Fruit fly (Drosophila melanogaster): ENCODE results near the gene Tm2.

Gene Tm2

DNA sequence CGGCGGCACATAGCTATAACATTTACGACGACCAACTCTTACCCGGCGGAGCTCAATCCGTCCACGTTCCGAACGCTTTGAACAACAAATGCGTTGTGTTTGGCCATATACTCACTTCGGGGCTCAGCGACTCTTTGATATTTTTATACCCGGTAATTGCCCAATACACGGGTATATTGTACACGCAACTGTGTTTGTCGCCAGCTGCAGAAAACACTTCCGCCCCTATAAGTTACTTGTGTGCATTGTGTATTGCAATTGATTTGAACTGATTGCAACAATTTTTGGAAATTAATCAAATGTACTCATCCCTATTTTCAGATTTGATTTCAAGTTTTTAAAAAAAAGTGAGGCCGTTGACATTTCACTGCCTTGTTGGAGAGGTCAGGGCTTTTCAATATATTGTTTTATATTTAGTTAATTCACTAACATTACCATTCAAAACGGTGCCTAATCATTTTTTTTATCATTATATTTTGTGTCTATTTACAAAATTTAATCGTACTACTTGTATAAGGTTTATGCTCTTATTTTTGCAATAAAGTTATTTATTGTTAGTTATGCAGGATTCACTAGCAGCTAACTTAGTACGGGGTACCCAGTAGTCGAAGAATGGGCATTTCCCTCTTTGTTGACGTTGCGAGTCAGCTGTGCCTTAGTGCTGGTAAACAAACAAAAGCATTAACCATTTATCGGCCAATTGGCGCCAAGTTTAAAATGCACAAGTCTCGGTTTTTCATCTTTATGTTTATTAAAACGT lies 33.1 kb downstream of the Tm2 start, which contains the start of gene Nagk (continued):
- peak; percentile 34; the same call in 2 of the 3 replicates for TF ChIP-seq dysf (GFP tag; IDR thresholded peaks at IDR 0.05)
- TF ChIP-seq ap (GFP tag; IDR thresholded peaks at IDR 0.05), result no peak
- peak; percentile 39 for TF ChIP-seq shn (GFP tag; optimal IDR thresholded peaks at IDR 0.05)
- no peak for TF ChIP-seq vnd (GFP tag; IDR thresholded peaks at IDR 0.05; ENCODE audit: partially characterized antibody)
- peak; percentile 64 for TF ChIP-seq Sox102F (GFP tag; optimal IDR thresholded peaks at IDR 0.05)
- TF ChIP-seq CG6854 (GFP tag; optimal IDR thresholded peaks at IDR 0.05), result peak; percentile 45
- TF ChIP-seq ro (GFP tag; IDR thresholded peaks at IDR 0.05), result no peak
- peak; percentile 66 for TF ChIP-seq Nf-YC (tag; optimal IDR thresholded peaks at IDR 0.05)
- TF ChIP-seq caup (GFP tag; optimal IDR thresholded peaks at IDR 0.05; ENCODE audit: severe bottlenecking), result peak; percentile 34
- TF ChIP-seq CG18011 (GFP tag; optimal IDR thresholded peaks at IDR 0.05), result peak; percentile 36
- TF ChIP-seq disco-r (GFP tag; optimal IDR thresholded peaks at IDR 0.05), result peak; percentile 11
- TF ChIP-seq lab (GFP tag; optimal IDR thresholded peaks at IDR 0.05), result peak; percentile 53
- no peak for TF ChIP-seq fd102C (GFP tag; optimal IDR thresholded peaks at IDR 0.05)
- TF ChIP-seq esg (GFP tag; conservative IDR thresholded peaks at IDR 0.05), result 0 out of 2 replicates have a peak, but pooled peaks have one; percentile 21
- TF ChIP-seq MBD-R2 (GFP tag; IDR thresholded peaks at IDR 0.05), result peak; percentile 44
- peak; percentile 79 for TF ChIP-seq CG10267 (tag; optimal IDR thresholded peaks at IDR 0.05)
- TF ChIP-seq CG17612 (GFP tag; IDR thresholded peaks at IDR 0.05), result no peak
- TF ChIP-seq al (GFP tag; IDR thresholded peaks at IDR 0.05), result 0 out of 2 replicates have a peak, but pooled peaks have one; percentile 9
- peak; percentile 59; the same call in 1 of the 3 replicates for TF ChIP-seq Opbp (GFP tag; IDR thresholded peaks at IDR 0.05; ENCODE audit: partially characterized antibody)
- peak; percentile 27 for TF ChIP-seq CG2875 (GFP tag; optimal IDR thresholded peaks at IDR 0.05)
- no peak for TF ChIP-seq usp (GFP tag; optimal IDR thresholded peaks at IDR 0.05)
- TF ChIP-seq Hsf (GFP tag; optimal IDR thresholded peaks at IDR 0.05), result peak; percentile 67
- TF ChIP-seq sob (GFP tag; IDR thresholded peaks at IDR 0.05), result 0 out of 2 replicates have a peak, but pooled peaks have one; percentile 27
- TF ChIP-seq B-H1 (GFP tag; IDR thresholded peaks at IDR 0.05), result 0 out of 3 replicates have a peak, but pooled peaks have one; percentile 19
- no peak for TF ChIP-seq pnt (GFP tag; optimal IDR thresholded peaks at IDR 0.05)
- no peak; the same call in 2 of the 3 replicates for TF ChIP-seq knrl (GFP tag; IDR thresholded peaks at IDR 0.05; ENCODE audit: partially characterized antibody)
- peak; percentile 40 for TF ChIP-seq MTF-1 (GFP tag; optimal IDR thresholded peaks at IDR 0.05; ENCODE audit: borderline replicate concordance)
- no peak for TF ChIP-seq Dll (GFP tag; IDR thresholded peaks at IDR 0.05; ENCODE audit: partially characterized antibody)
- peak; percentile 83 for TF ChIP-seq pho (GFP tag; optimal IDR thresholded peaks at IDR 0.05)
- TF ChIP-seq CG6654 (GFP tag; optimal IDR thresholded peaks at IDR 0.05), result peak; percentile 11
- TF ChIP-seq slp2 (GFP tag; optimal IDR thresholded peaks at IDR 0.05), result peak; percentile 46
- no peak for TF ChIP-seq CG6683 (GFP tag; optimal IDR thresholded peaks at IDR 0.05)
- no peak for TF ChIP-seq ERR (GFP tag; optimal IDR thresholded peaks at IDR 0.05)
- peak; percentile 64 for TF ChIP-seq CG17385 (GFP tag; optimal IDR thresholded peaks at IDR 0.05)
- peak; percentile 20 for TF ChIP-seq Antp (GFP tag; optimal IDR thresholded peaks at IDR 0.05)
- no peak for TF ChIP-seq Dip2 (GFP tag; IDR thresholded peaks at IDR 0.05)
- TF ChIP-seq CG31441 (GFP tag; IDR thresholded peaks at IDR 0.05), result peak; percentile 70
- peak; percentile 45; the same call in 1 of the 2 replicates for TF ChIP-seq CG6689 (GFP tag; IDR thresholded peaks at IDR 0.05)
- peak; percentile 40 for TF ChIP-seq CG13296 (GFP tag; optimal IDR thresholded peaks at IDR 0.05)
- no peak for TF ChIP-seq bowl (GFP tag; IDR thresholded peaks at IDR 0.05)
- TF ChIP-seq fu2 (GFP tag; optimal IDR thresholded peaks at IDR 0.05), result peak; percentile 24
- peak; percentile 57 for TF ChIP-seq CG31388 (GFP tag; optimal IDR thresholded peaks at IDR 0.05)
- TF ChIP-seq CG4617 (GFP tag; optimal IDR thresholded peaks at IDR 0.05; ENCODE audit: borderline replicate concordance), result peak; percentile 13
- peak; percentile 81 for TF ChIP-seq CG7556 (GFP tag; optimal IDR thresholded peaks at IDR 0.05)
- TF ChIP-seq tup (GFP tag; optimal IDR thresholded peaks at IDR 0.05), result no peak
- TF ChIP-seq prd (optimal IDR thresholded peaks at IDR 0.05), result no peak
- TF ChIP-seq prd (GFP tag; IDR thresholded peaks at IDR 0.05), result peak; percentile 40
- TF ChIP-seq HLH4C (GFP tag; IDR thresholded peaks at IDR 0.05; ENCODE audit: partially characterized antibody), result no peak
